Fruit fly (Drosophila melanogaster) whole organism, embryonic: ENCODE results near the gene scramb2.

Experiments
- CG10274 ChIP-seq: fragments of 200-800 bp; sonication (Bioruptor generic); optimal IDR thresholded peaks from 3 replicates; lab custom pipeline; 2017; ENCODE audit warnings: missing biosample characterization, mild to moderate bottlenecking, missing genetic modification characterization
- CG12659 ChIP-seq: fragments of 200-800 bp; sonication (Bioruptor generic); optimal IDR thresholded peaks from 3 replicates; lab custom pipeline; 2017; ENCODE audit warnings: mild to moderate bottlenecking, missing biosample characterization, missing genetic modification reagents, missing genetic modification characterization
- CG14441 ChIP-seq: fragments of 200-800 bp; sonication (Bioruptor generic); IDR thresholded peaks from 2 replicates; pipeline ENCODE4 v1.3.6; 2022; ENCODE audit warnings: missing biosample characterization, missing genetic modification characterization
- CG14667 ChIP-seq: fragments of 200-800 bp; sonication (Bioruptor generic); IDR thresholded peaks from 2 replicates; pipeline ENCODE4 v1.3.6; 2022; ENCODE audit warnings: missing biosample characterization, missing genetic modification characterization
- CG15011 ChIP-seq: fragments of 200-800 bp; sonication (Bioruptor generic); optimal IDR thresholded peaks from 3 replicates; lab custom pipeline; 2018; ENCODE audit warnings: missing biosample characterization, mild to moderate bottlenecking, missing genetic modification characterization
- CG16815 ChIP-seq: fragments of 200-800 bp; sonication (Bioruptor generic); optimal IDR thresholded peaks from 3 replicates; lab custom pipeline; 2017; ENCODE audit warnings: missing biosample characterization, mild to moderate bottlenecking, missing genetic modification characterization
- CG1792 ChIP-seq: fragments of 200-800 bp; sonication (Bioruptor generic); optimal IDR thresholded peaks from 2 replicates; lab custom pipeline; 2016; ENCODE audit warnings: missing biosample characterization, missing genetic modification characterization
- CG18619 ChIP-seq: fragments of 200-800 bp; sonication (Bioruptor generic); optimal IDR thresholded peaks from 3 replicates; lab custom pipeline; 2017; ENCODE audit warnings: missing biosample characterization, mild to moderate bottlenecking, missing genetic modification characterization
- CG3065 ChIP-seq: fragments of 200-800 bp; sonication (Bioruptor generic); optimal IDR thresholded peaks from 2 replicates; lab custom pipeline; 2016; ENCODE audit warnings: missing biosample characterization, missing genetic modification characterization
- CG32532 ChIP-seq: fragments of 200-800 bp; sonication (Bioruptor generic); IDR thresholded peaks from 2 replicates; pipeline ENCODE4 v1.3.6; 2022; ENCODE audit warnings: missing biosample characterization, missing genetic modification characterization
- CG34422 ChIP-seq: fragments of 200-800 bp; sonication (Bioruptor generic); IDR thresholded peaks from 3 replicates; pipeline ENCODE4 v1.3.6; 2022; ENCODE audit warnings: missing biosample characterization, missing genetic modification characterization
- CG3838 ChIP-seq: fragments of 200-800 bp; sonication (Bioruptor generic); optimal IDR thresholded peaks from 3 replicates; lab custom pipeline; 2016; ENCODE audit warnings: missing biosample characterization, missing genetic modification characterization
- CG4282 ChIP-seq: fragments of 200-800 bp; sonication (Bioruptor generic); optimal IDR thresholded peaks from 2 replicates; lab custom pipeline; 2016; ENCODE audit warnings: missing biosample characterization, missing genetic modification characterization
- CG4707 ChIP-seq: fragments of 200-800 bp; sonication (Bioruptor generic); optimal IDR thresholded peaks from 2 replicates; lab custom pipeline; 2018; ENCODE audit warnings: missing biosample characterization, mild to moderate bottlenecking, missing genetic modification characterization, moderate library complexity
- CG4820 ChIP-seq: fragments of 200-800 bp; sonication (Bioruptor generic); optimal IDR thresholded peaks from 3 replicates; lab custom pipeline; 2016; ENCODE audit warnings: missing biosample characterization, missing genetic modification characterization
- CG5953 ChIP-seq: fragments of 200-800 bp; sonication (Bioruptor generic); IDR thresholded peaks from 2 replicates; pipeline ENCODE4 v1.3.6; 2022; ENCODE audit warnings: missing biosample characterization, missing genetic modification characterization
- CG6765 ChIP-seq: fragments of 200-800 bp; sonication (Bioruptor generic); optimal IDR thresholded peaks from 3 replicates; lab custom pipeline; 2017; ENCODE audit warnings: missing biosample characterization, mild to moderate bottlenecking, missing genetic modification characterization
- CG7271 ChIP-seq: fragments of 200-800 bp; sonication (Bioruptor generic); optimal IDR thresholded peaks from 2 replicates; lab custom pipeline; 2018; ENCODE audit warnings: missing biosample characterization, mild to moderate bottlenecking, missing genetic modification characterization, moderate library complexity
- CG8281 ChIP-seq: fragments of 200-800 bp; sonication (Bioruptor generic); optimal IDR thresholded peaks from 2 replicates; lab custom pipeline; 2018; ENCODE audit warnings: missing biosample characterization, mild to moderate bottlenecking, missing genetic modification characterization, moderate library complexity
- CkIIα-i1 ChIP-seq: fragments of 200-800 bp; sonication (Bioruptor generic); IDR thresholded peaks from 2 replicates; pipeline ENCODE4 v1.3.6; 2022; ENCODE audit warnings: missing biosample characterization, missing genetic modification characterization
- Dip2 ChIP-seq: fragments of 200-800 bp; sonication (Bioruptor generic); IDR thresholded peaks from 2 replicates; pipeline ENCODE4 v1.3.6; 2022; ENCODE audit warnings: missing biosample characterization, missing genetic modification characterization
- Dref ChIP-seq: fragments of 200-800 bp; sonication (Bioruptor generic); IDR thresholded peaks from 2 replicates; pipeline ENCODE4 v1.3.6; 2022; ENCODE audit warnings: missing biosample characterization, missing genetic modification characterization
- Ets97D ChIP-seq: fragments of 200-800 bp; sonication (Bioruptor generic); optimal IDR thresholded peaks from 3 replicates; lab custom pipeline; 2016; ENCODE audit warnings: missing biosample characterization, missing genetic modification characterization
- Fer1 ChIP-seq: fragments of 200-800 bp; sonication (Bioruptor generic); optimal IDR thresholded peaks from 2 replicates; lab custom pipeline; 2017; ENCODE audit warnings: missing biosample characterization, mild to moderate bottlenecking, missing genetic modification characterization
- HmgD ChIP-seq: fragments of 200-800 bp; sonication (Bioruptor generic); optimal IDR thresholded peaks from 3 replicates; lab custom pipeline; 2016; ENCODE audit warnings: missing biosample characterization, missing genetic modification characterization
- Hmx ChIP-seq: fragments of 200-800 bp; sonication (Bioruptor generic); optimal IDR thresholded peaks from 2 replicates; lab custom pipeline; 2016; ENCODE audit warnings: missing biosample characterization, missing genetic modification characterization
- Max ChIP-seq: fragments of 200-800 bp; sonication (Bioruptor generic); optimal IDR thresholded peaks from 2 replicates; lab custom pipeline; 2016; ENCODE audit warnings: missing biosample characterization, mild to moderate bottlenecking, missing genetic modification characterization
- Nf-YA ChIP-seq: fragments of 200-800 bp; sonication (Bioruptor generic); IDR thresholded peaks from 2 replicates; pipeline ENCODE4 v1.3.6; 2022; ENCODE audit warnings: missing biosample characterization, missing genetic modification characterization
- Nf-YC ChIP-seq: fragments of 200-800 bp; optimal IDR thresholded peaks from 3 replicates; lab custom pipeline; 2019; ENCODE audit warnings: missing biosample characterization, mild to moderate bottlenecking, missing genetic modification characterization, moderate library complexity
- Ptx1 ChIP-seq: fragments of 200-800 bp; sonication (Bioruptor generic); IDR thresholded peaks from 2 replicates; pipeline ENCODE4 v1.3.6; 2022; ENCODE audit warnings: missing biosample characterization, missing genetic modification characterization
- Sin3A ChIP-seq: fragments of >200 bp; optimal IDR thresholded peaks from 2 replicates; lab custom pipeline; 2018
- Six4 ChIP-seq: fragments of 200-800 bp; sonication (Bioruptor generic); optimal IDR thresholded peaks from 2 replicates; lab custom pipeline; 2016; ENCODE audit warnings: missing biosample characterization, missing genetic modification characterization
- ab ChIP-seq: fragments of 200-800 bp; sonication (Bioruptor generic); optimal IDR thresholded peaks from 2 replicates; lab custom pipeline; 2016; ENCODE audit warnings: missing biosample characterization, missing genetic modification characterization
- ap ChIP-seq: fragments of 200-800 bp; sonication (Bioruptor generic); IDR thresholded peaks from 2 replicates; pipeline ENCODE4 v1.3.6; 2022; ENCODE audit warnings: missing biosample characterization, missing genetic modification characterization
- ara ChIP-seq: fragments of 200-800 bp; sonication (Bioruptor generic); IDR thresholded peaks from 2 replicates; pipeline ENCODE4 v1.3.6; 2022; ENCODE audit warnings: missing biosample characterization, missing genetic modification characterization
- bbx ChIP-seq: fragments of 200-800 bp; sonication (Bioruptor generic); IDR thresholded peaks from 2 replicates; pipeline ENCODE4 v1.3.6; 2022; ENCODE audit warnings: missing biosample characterization, missing genetic modification characterization; ENCODE audit not compliant: partially characterized antibody
- btn ChIP-seq: fragments of 200-800 bp; sonication (Bioruptor generic); optimal IDR thresholded peaks from 2 replicates; lab custom pipeline; 2016; ENCODE audit warnings: missing biosample characterization, missing genetic modification characterization
- chif ChIP-seq, 2 experiments: fragments of 200-800 bp; sonication (Bioruptor generic); optimal IDR thresholded peaks; 3 replicates each; lab custom pipeline; 2016; ENCODE audit warnings: missing biosample characterization in 2 of 2, missing genetic modification characterization in 2 of 2
- esg ChIP-seq: fragments of 200-800 bp; sonication (Bioruptor generic); conservative IDR thresholded peaks from 2 replicates; pipeline ENCODE4 v1.3.6; 2022; ENCODE audit warnings: missing biosample characterization, missing genetic modification characterization
- exex ChIP-seq: fragments of 200-800 bp; sonication (Bioruptor generic); optimal IDR thresholded peaks from 4 replicates; lab custom pipeline; 2018; ENCODE audit warnings: missing biosample characterization, mild to moderate bottlenecking, missing genetic modification characterization, moderate library complexity
- fd102C ChIP-seq: fragments of 200-800 bp; sonication (Bioruptor generic); optimal IDR thresholded peaks from 2 replicates; lab custom pipeline; 2018; ENCODE audit warnings: missing biosample characterization, mild to moderate bottlenecking, missing genetic modification characterization, moderate library complexity
- gcm ChIP-seq: fragments of 200-800 bp; sonication (Bioruptor generic); optimal IDR thresholded peaks from 2 replicates; lab custom pipeline; 2019; ENCODE audit warnings: missing biosample characterization, mild to moderate bottlenecking, missing genetic modification characterization, moderate library complexity
- jumu ChIP-seq: fragments of 200-800 bp; sonication (Bioruptor generic); optimal IDR thresholded peaks from 3 replicates; lab custom pipeline; 2016; ENCODE audit warnings: missing biosample characterization, missing genetic modification characterization
- kay ChIP-seq: fragments of 200-800 bp; sonication (Bioruptor generic); optimal IDR thresholded peaks from 2 replicates; lab custom pipeline; 2016; ENCODE audit warnings: missing biosample characterization, missing genetic modification characterization
- nerfin-1 ChIP-seq: fragments of 200-800 bp; sonication (Bioruptor generic); optimal IDR thresholded peaks from 3 replicates; lab custom pipeline; 2019; ENCODE audit warnings: missing biosample characterization, mild to moderate bottlenecking, missing genetic modification characterization, moderate library complexity
- ssp ChIP-seq: fragments of 200-800 bp; sonication (Bioruptor generic); IDR thresholded peaks from 2 replicates; pipeline ENCODE4 v1.3.6; 2022; ENCODE audit warnings: missing biosample characterization, missing genetic modification characterization
- tin ChIP-seq: fragments of 200-800 bp; sonication (Bioruptor generic); optimal IDR thresholded peaks from 3 replicates; lab custom pipeline; 2016; ENCODE audit warnings: missing biosample characterization, missing genetic modification characterization
- tio ChIP-seq: fragments of 200-800 bp; sonication (Bioruptor generic); optimal IDR thresholded peaks from 2 replicates; lab custom pipeline; 2017; ENCODE audit warnings: missing biosample characterization, missing genetic modification characterization, inconsistent platforms
- trem ChIP-seq: fragments of 200-800 bp; optimal IDR thresholded peaks from 3 replicates; lab custom pipeline; 2019; ENCODE audit warnings: missing biosample characterization, mild to moderate bottlenecking, missing genetic modification characterization, moderate library complexity
- wdn ChIP-seq: fragments of 200-800 bp; sonication (Bioruptor generic); IDR thresholded peaks from 2 replicates; pipeline ENCODE4 v1.3.6; 2022; ENCODE audit warnings: missing biosample characterization, missing genetic modification characterization

scramb2 gene

dm6 chr3L:3070274-3071204 lies 23.9 kb upstream of the scramb2 start, which contains the start of the genes CG32486 and PAN3 (continued):
- no peak for TF ChIP-seq CG1792 (GFP tag; lab: Kevin White, UChicago)
- peak; percentile 93 for TF ChIP-seq trem
- TF ChIP-seq CG15011 (GFP tag; lab: Kevin White, UChicago), result peak; percentile 11
- TF ChIP-seq CG4707 (GFP tag; lab: Kevin White, UChicago), result no peak
- no peak for TF ChIP-seq CG14667 (GFP tag; lab: Robert Waterston, UW)
- peak; percentile 22 for TF ChIP-seq CG18619
- TF ChIP-seq nerfin-1 (tag; lab: Kevin White, UChicago), result peak; percentile 41
- TF ChIP-seq CG6765, result peak; percentile 25
- TF ChIP-seq CG14441, result 0 out of 2 replicates have a peak, but pooled peaks have one; percentile 18
- peak; percentile 93 for TF ChIP-seq CG12659
- no peak for TF ChIP-seq CG10274 (GFP tag; lab: Kevin White, UChicago)
- TF ChIP-seq Hmx (GFP tag; lab: Kevin White, UChicago), result no peak
- TF ChIP-seq Fer1, result peak; percentile 77
- no peak for TF ChIP-seq chif (GFP tag; optimal IDR thresholded peaks at IDR 0.05; lab: Kevin White, UChicago)
- peak; percentile 35 for TF ChIP-seq Max (GFP tag; lab: Kevin White, UChicago)
- TF ChIP-seq CkIIα-i1 (GFP tag; lab: Robert Waterston, UW), result no peak
- TF ChIP-seq CG3065 (GFP tag; lab: Kevin White, UChicago), result peak; percentile 3
- peak; percentile 84 for TF ChIP-seq bbx (GFP tag; lab: Robert Waterston, UW)
- peak; percentile 18 for TF ChIP-seq fd102C (GFP tag; lab: Kevin White, UChicago)
- peak; percentile 82 for TF ChIP-seq gcm (GFP tag; lab: Kevin White, UChicago)
- no peak for TF ChIP-seq ap (GFP tag; lab: Robert Waterston, UW)
- TF ChIP-seq Sin3A (lab: Kevin White, UChicago), result peak; percentile 85
- TF ChIP-seq Nf-YA, result no peak
- no peak for TF ChIP-seq CG8281 (tag; lab: Kevin White, UChicago)
- TF ChIP-seq Dref, result peak; percentile 95
- TF ChIP-seq jumu, result no peak
- TF ChIP-seq btn (GFP tag; lab: Kevin White, UChicago), result peak; percentile 22
- TF ChIP-seq CG7271 (tag; lab: Kevin White, UChicago), result peak; percentile 26
- no peak for TF ChIP-seq Ptx1 (GFP tag; lab: Robert Waterston, UW)
- no peak for TF ChIP-seq Dip2 (GFP tag; lab: Robert Waterston, UW)
- TF ChIP-seq ssp (GFP tag; lab: Robert Waterston, UW), result no peak
- TF ChIP-seq CG16815 (GFP tag; lab: Kevin White, UChicago), result no peak
- TF ChIP-seq tin (GFP tag; lab: Kevin White, UChicago), result peak; percentile 14
- peak; percentile 81 for TF ChIP-seq ab (GFP tag; lab: Kevin White, UChicago)
- no peak for TF ChIP-seq tio (GFP tag; lab: Kevin White, UChicago)
- no peak for TF ChIP-seq ara (GFP tag; lab: Robert Waterston, UW)
- peak; percentile 19 for TF ChIP-seq exex (tag; lab: Kevin White, UChicago)
- TF ChIP-seq CG4820 (GFP tag; lab: Kevin White, UChicago), result no peak
- TF ChIP-seq Ets97D (GFP tag; lab: Kevin White, UChicago), result peak; percentile 91
- TF ChIP-seq Six4, result no peak
- TF ChIP-seq CG3838 (GFP tag; lab: Kevin White, UChicago), result no peak
- TF ChIP-seq HmgD (GFP tag; lab: Kevin White, UChicago), result peak; percentile 35
- TF ChIP-seq kay (GFP tag; lab: Kevin White, UChicago), result no peak
- TF ChIP-seq CG4282 (GFP tag; lab: Kevin White, UChicago), result no peak
- TF ChIP-seq CG5953 (GFP tag; lab: Robert Waterston, UW), result no peak
- peak; percentile 57 for TF ChIP-seq Nf-YC (tag; lab: Kevin White, UChicago)
- peak; percentile 66 for TF ChIP-seq CG32532 (GFP tag; lab: Robert Waterston, UW)
- TF ChIP-seq CG34422 (GFP tag; lab: Robert Waterston, UW), result peak; percentile 87
- no peak for TF ChIP-seq esg (GFP tag; lab: Robert Waterston, UW)
- TF ChIP-seq wdn, result no peak
